Fruit fly (Drosophila melanogaster) whole organism, embryonic: ENCODE measurements around the gene CG46460.

Source experiments
- CG1024 ChIP-seq: fragments of 200-800 bp; sonication (Bioruptor generic); IDR thresholded peaks from 2 replicates; pipeline ENCODE4 v1.3.6; 2022; ENCODE audit warnings: missing biosample characterization, missing genetic modification characterization
- CG10321 ChIP-seq: fragments of 200-800 bp; sonication (Bioruptor generic); IDR thresholded peaks from 2 replicates; pipeline ENCODE4 v1.3.6; 2022; ENCODE audit warnings: missing biosample characterization, missing genetic modification characterization
- CG11696 ChIP-seq: fragments of 200-800 bp; sonication (Bioruptor generic); IDR thresholded peaks from 2 replicates; pipeline ENCODE4 v1.3.6; 2022; ENCODE audit warnings: missing biosample characterization, missing genetic modification characterization
- CG1233 ChIP-seq: fragments of 200-800 bp; sonication (Bioruptor generic); optimal IDR thresholded peaks from 4 replicates; lab custom pipeline; 2018; ENCODE audit warnings: missing biosample characterization, mild to moderate bottlenecking, missing genetic modification characterization
- CG12744 ChIP-seq: fragments of 200-800 bp; sonication (Bioruptor generic); optimal IDR thresholded peaks from 2 replicates; lab custom pipeline; 2016; ENCODE audit warnings: missing biosample characterization, missing genetic modification characterization
- CG13775 ChIP-seq: fragments of 200-800 bp; sonication (Bioruptor generic); optimal IDR thresholded peaks from 3 replicates; lab custom pipeline; 2017; ENCODE audit warnings: missing biosample characterization, mild to moderate bottlenecking, missing genetic modification characterization
- CG15011 ChIP-seq: fragments of 200-800 bp; sonication (Bioruptor generic); optimal IDR thresholded peaks from 3 replicates; lab custom pipeline; 2018; ENCODE audit warnings: missing biosample characterization, mild to moderate bottlenecking, missing genetic modification characterization
- CG15073 ChIP-seq: fragments of 200-800 bp; sonication (Bioruptor generic); optimal IDR thresholded peaks from 2 replicates; lab custom pipeline; 2016; ENCODE audit warnings: missing biosample characterization, missing genetic modification characterization
- CG1602 ChIP-seq: fragments of 200-800 bp; sonication (Bioruptor generic); optimal IDR thresholded peaks from 3 replicates; lab custom pipeline; 2016; ENCODE audit warnings: missing biosample characterization, missing genetic modification characterization
- CG16813 ChIP-seq: fragments of 200-800 bp; sonication (Bioruptor generic); IDR thresholded peaks from 3 replicates; pipeline ENCODE4 v1.3.6; 2022; ENCODE audit warnings: missing biosample characterization, missing genetic modification characterization; ENCODE audit not compliant: partially characterized antibody
- CG17359 ChIP-seq: fragments of 200-800 bp; sonication (Bioruptor generic); optimal IDR thresholded peaks from 3 replicates; lab custom pipeline; 2018; ENCODE audit warnings: missing biosample characterization, mild to moderate bottlenecking, missing genetic modification characterization, moderate library complexity
- CG17802 ChIP-seq: fragments of 200-800 bp; sonication (Bioruptor generic); optimal IDR thresholded peaks from 2 replicates; lab custom pipeline; 2018; ENCODE audit warnings: missing biosample characterization, mild to moderate bottlenecking, missing genetic modification characterization, moderate library complexity
- CG18599 ChIP-seq: fragments of 200-800 bp; sonication (Bioruptor generic); optimal IDR thresholded peaks from 3 replicates; lab custom pipeline; 2017; ENCODE audit warnings: missing biosample characterization, missing genetic modification characterization, mild to moderate bottlenecking, moderate library complexity, missing genetic modification reagents
- CG18764 ChIP-seq: fragments of 200-800 bp; sonication (Bioruptor generic); optimal IDR thresholded peaks from 3 replicates; lab custom pipeline; 2016; ENCODE audit warnings: missing biosample characterization, missing genetic modification characterization
- CG3407 ChIP-seq: fragments of 200-800 bp; sonication (Bioruptor generic); optimal IDR thresholded peaks from 2 replicates; lab custom pipeline; 2018; ENCODE audit warnings: missing biosample characterization, mild to moderate bottlenecking, missing genetic modification characterization
- CG34422 ChIP-seq: fragments of 200-800 bp; sonication (Bioruptor generic); IDR thresholded peaks from 3 replicates; pipeline ENCODE4 v1.3.6; 2022; ENCODE audit warnings: missing biosample characterization, missing genetic modification characterization
- CG4282 ChIP-seq: fragments of 200-800 bp; sonication (Bioruptor generic); optimal IDR thresholded peaks from 2 replicates; lab custom pipeline; 2016; ENCODE audit warnings: missing biosample characterization, missing genetic modification characterization
- CG4707 ChIP-seq: fragments of 200-800 bp; sonication (Bioruptor generic); optimal IDR thresholded peaks from 2 replicates; lab custom pipeline; 2018; ENCODE audit warnings: missing biosample characterization, mild to moderate bottlenecking, missing genetic modification characterization, moderate library complexity
- CG6254 ChIP-seq: fragments of 200-800 bp; sonication (Bioruptor generic); optimal IDR thresholded peaks from 3 replicates; lab custom pipeline; 2017; ENCODE audit warnings: mild to moderate bottlenecking, missing biosample characterization, missing genetic modification reagents, missing genetic modification characterization
- CG6791 ChIP-seq: fragments of 200-800 bp; sonication (Bioruptor generic); IDR thresholded peaks from 3 replicates; pipeline ENCODE4 v1.3.6; 2022; ENCODE audit warnings: missing biosample characterization, missing genetic modification characterization; ENCODE audit not compliant: partially characterized antibody
- CG7745 ChIP-seq: fragments of 200-800 bp; sonication (Bioruptor generic); optimal IDR thresholded peaks from 2 replicates; lab custom pipeline; 2018; ENCODE audit warnings: missing biosample characterization, mild to moderate bottlenecking, missing genetic modification characterization, moderate library complexity
- Camta ChIP-seq: fragments of 200-800 bp; sonication (Bioruptor generic); optimal IDR thresholded peaks from 2 replicates; lab custom pipeline; 2016; ENCODE audit warnings: missing biosample characterization, missing genetic modification characterization
- Dfd ChIP-seq, 2 experiments: fragments of >200 bp; optimal IDR thresholded peaks; 2 replicates each; lab custom pipeline; 2017; ENCODE audit warnings: missing biosample characterization in 2 of 2, missing genetic modification characterization in 2 of 2
- Doc3 ChIP-seq: fragments of 200-800 bp; sonication (Bioruptor generic); IDR thresholded peaks from 3 replicates; pipeline ENCODE4 v1.3.6; 2022; ENCODE audit warnings: missing biosample characterization, missing genetic modification characterization; ENCODE audit not compliant: partially characterized antibody
- Drgx ChIP-seq: fragments of 200-800 bp; sonication (Bioruptor generic); IDR thresholded peaks from 2 replicates; pipeline ENCODE4 v1.3.6; 2022; ENCODE audit warnings: missing biosample characterization, missing genetic modification characterization
- MESR4 ChIP-seq: fragments of 200-800 bp; sonication (Bioruptor generic); optimal IDR thresholded peaks from 2 replicates; lab custom pipeline; 2018; ENCODE audit warnings: missing biosample characterization, mild to moderate bottlenecking, missing genetic modification characterization, moderate library complexity
- NK7.1 ChIP-seq: fragments of 200-800 bp; sonication (Bioruptor generic); optimal IDR thresholded peaks from 3 replicates; lab custom pipeline; 2016; ENCODE audit warnings: missing biosample characterization, missing genetic modification characterization
- Scr ChIP-seq: fragments of 200-800 bp; sonication (Bioruptor generic); IDR thresholded peaks from 2 replicates; pipeline ENCODE4 v1.3.6; 2022; ENCODE audit warnings: missing biosample characterization, missing genetic modification characterization; ENCODE audit not compliant: partially characterized antibody
- Six4 ChIP-seq: fragments of 200-800 bp; sonication (Bioruptor generic); optimal IDR thresholded peaks from 2 replicates; lab custom pipeline; 2016; ENCODE audit warnings: missing biosample characterization, missing genetic modification characterization
- ase ChIP-seq: fragments of 200-800 bp; sonication (Bioruptor generic); IDR thresholded peaks from 3 replicates; pipeline ENCODE4 v1.3.6; 2022; ENCODE audit warnings: missing biosample characterization, missing genetic modification characterization
- az2 ChIP-seq: fragments of 200-800 bp; sonication (Bioruptor generic); optimal IDR thresholded peaks from 3 replicates; lab custom pipeline; 2016; ENCODE audit warnings: missing biosample characterization, missing genetic modification characterization
- cad ChIP-seq: fragments of >200 bp; optimal IDR thresholded peaks from 2 replicates; lab custom pipeline; 2017; ENCODE audit warnings: missing biosample characterization, missing genetic modification characterization
- cas ChIP-seq: fragments of 200-800 bp; sonication (Bioruptor generic); IDR thresholded peaks from 2 replicates; pipeline ENCODE4 v1.3.6; 2022; ENCODE audit warnings: missing biosample characterization, missing genetic modification characterization
- fd102C ChIP-seq: fragments of 200-800 bp; sonication (Bioruptor generic); optimal IDR thresholded peaks from 2 replicates; lab custom pipeline; 2018; ENCODE audit warnings: missing biosample characterization, mild to moderate bottlenecking, missing genetic modification characterization, moderate library complexity
- jigr1 ChIP-seq: fragments of 200-800 bp; sonication (Bioruptor generic); IDR thresholded peaks from 3 replicates; pipeline ENCODE4 v1.3.6; 2022; ENCODE audit warnings: missing biosample characterization, missing genetic modification characterization
- jing ChIP-seq: fragments of 200-800 bp; sonication (Bioruptor generic); optimal IDR thresholded peaks from 2 replicates; lab custom pipeline; 2018; ENCODE audit warnings: missing biosample characterization, mild to moderate bottlenecking, missing genetic modification characterization
- ken ChIP-seq: fragments of 200-800 bp; sonication (Bioruptor generic); IDR thresholded peaks from 3 replicates; pipeline ENCODE4 v1.3.6; 2022; ENCODE audit warnings: missing biosample characterization, missing genetic modification characterization
- nmo ChIP-seq: fragments of 200-800 bp; sonication (Bioruptor generic); optimal IDR thresholded peaks from 2 replicates; lab custom pipeline; 2018; ENCODE audit warnings: missing biosample characterization, mild to moderate bottlenecking, missing genetic modification characterization, moderate library complexity
- odd ChIP-seq: fragments of 200-800 bp; sonication (Bioruptor generic); optimal IDR thresholded peaks from 2 replicates; lab custom pipeline; 2017; ENCODE audit warnings: missing biosample characterization, mild to moderate bottlenecking, missing genetic modification characterization
- phol ChIP-seq: fragments of 200-800 bp; sonication (Bioruptor generic); optimal IDR thresholded peaks from 3 replicates; lab custom pipeline; 2018; ENCODE audit warnings: missing biosample characterization, mild to moderate bottlenecking, missing genetic modification characterization, moderate library complexity
- prd ChIP-seq, 3 experiments: fragments of >200 bp in 2 of 3; fragments of 200-800 bp in 1 of 3; sonication (Bioruptor generic) in 1 of 3; optimal IDR thresholded peaks in 2 of 3; IDR thresholded peaks in 1 of 3; 2 replicates in 2 of 3; 3 replicates in 1 of 3; pipeline versions ENCODE4 v1.3.6 to Lab custom; 2017 to 2022; ENCODE audit warnings: missing biosample characterization in 1 of 3, missing genetic modification characterization in 1 of 3
- psq ChIP-seq: fragments of 200-800 bp; sonication (Bioruptor generic); optimal IDR thresholded peaks from 2 replicates; lab custom pipeline; 2017; ENCODE audit warnings: missing biosample characterization, missing genetic modification characterization
- pzg ChIP-seq: fragments of 200-800 bp; sonication (Bioruptor generic); optimal IDR thresholded peaks from 3 replicates; lab custom pipeline; 2018; ENCODE audit warnings: missing biosample characterization, mild to moderate bottlenecking, missing genetic modification characterization, moderate library complexity
- repo ChIP-seq: fragments of 200-800 bp; sonication (Bioruptor generic); optimal IDR thresholded peaks from 2 replicates; lab custom pipeline; 2016; ENCODE audit warnings: missing biosample characterization, missing genetic modification characterization
- toy ChIP-seq: fragments of 200-800 bp; sonication (Bioruptor generic); IDR thresholded peaks from 2 replicates; pipeline ENCODE4 v1.3.6; 2022; ENCODE audit warnings: missing biosample characterization, missing genetic modification characterization
- twi ChIP-seq: fragments of 200-800 bp; optimal IDR thresholded peaks from 2 replicates; lab custom pipeline; 2019; ENCODE audit warnings: missing biosample characterization, mild to moderate bottlenecking, missing genetic modification characterization, moderate library complexity
- usp ChIP-seq: fragments of >200 bp; optimal IDR thresholded peaks from 2 replicates; lab custom pipeline; 2017; ENCODE audit warnings: missing biosample characterization, missing genetic modification characterization

Gene CG46460

dm6 chr3L:4239442-4240322 is 12.6 kb upstream of the CG46460 start, which contains the start of gene Sqor (continued):
- peak; percentile 53 for TF ChIP-seq CG17802 (tag; lab: Kevin White, UChicago)
- peak; percentile 92 for TF ChIP-seq Drgx (GFP tag; lab: Robert Waterston, UW)
- peak; percentile 65 for TF ChIP-seq CG12744 (GFP tag; lab: Kevin White, UChicago)
- TF ChIP-seq cas (GFP tag; lab: Robert Waterston, UW): peak; percentile 74
- no peak for TF ChIP-seq CG16813 (GFP tag; lab: Robert Waterston, UW)
- peak; percentile 54 for TF ChIP-seq CG18764
- TF ChIP-seq az2 (GFP tag; lab: Kevin White, UChicago): peak; percentile 72
- peak; percentile 57; the same call in 1 of the 2 replicates for TF ChIP-seq CG10321 (GFP tag; lab: Robert Waterston, UW)
- peak; percentile 34 for TF ChIP-seq CG4707 (GFP tag; lab: Kevin White, UChicago)
- TF ChIP-seq twi: peak; percentile 33
- peak; percentile 74 for TF ChIP-seq phol (tag; lab: Kevin White, UChicago)
- TF ChIP-seq jigr1 (GFP tag; lab: Robert Waterston, UW): peak; percentile 71; the same call in 2 of the 3 replicates
- no peak for TF ChIP-seq fd102C (GFP tag; lab: Kevin White, UChicago)
- TF ChIP-seq CG17359 (tag; lab: Kevin White, UChicago): peak; percentile 86
- TF ChIP-seq pzg (GFP tag; lab: Kevin White, UChicago): peak; percentile 25
- peak; percentile 80 for TF ChIP-seq CG4282 (GFP tag; lab: Kevin White, UChicago)
- no peak for TF ChIP-seq prd (optimal IDR thresholded peaks at IDR 0.05; lab: Kevin White, UChicago)
- TF ChIP-seq prd (GFP tag; IDR thresholded peaks at IDR 0.05; lab: Robert Waterston, UW): peak; percentile 73
- peak; percentile 73 for TF ChIP-seq Camta (GFP tag; lab: Kevin White, UChicago)
- peak; percentile 32 for TF ChIP-seq Six4
- TF ChIP-seq Doc3 (GFP tag; lab: Robert Waterston, UW): no peak
- TF ChIP-seq cad (GFP tag; lab: Kevin White, UChicago): no peak
- TF ChIP-seq CG1024 (GFP tag; lab: Robert Waterston, UW): peak; percentile 59
- TF ChIP-seq Dfd (GFP tag; optimal IDR thresholded peaks at IDR 0.05; lab: Kevin White, UChicago): no peak
- TF ChIP-seq CG7745 (tag; lab: Kevin White, UChicago): no peak
- TF ChIP-seq NK7.1: peak; percentile 89
- peak; percentile 75 for TF ChIP-seq jing (GFP tag; lab: Kevin White, UChicago)
- TF ChIP-seq CG15011 (GFP tag; lab: Kevin White, UChicago): peak; percentile 85
- TF ChIP-seq psq: peak; percentile 38
- no peak for TF ChIP-seq odd (GFP tag; lab: Kevin White, UChicago)
- TF ChIP-seq CG15073: peak; percentile 49
- TF ChIP-seq CG34422 (GFP tag; lab: Robert Waterston, UW): peak; percentile 76; the same call in 2 of the 3 replicates
- no peak for TF ChIP-seq CG6254 (GFP tag; lab: Kevin White, UChicago)
- peak; percentile 66 for TF ChIP-seq CG1602
- peak; percentile 57 for TF ChIP-seq ken (GFP tag; lab: Robert Waterston, UW)
- TF ChIP-seq Scr (GFP tag; lab: Robert Waterston, UW): peak; percentile 39; the same call in 1 of the 2 replicates
- peak; percentile 76; the same call in 2 of the 3 replicates for TF ChIP-seq ase
- peak; percentile 58; the same call in 1 of the 2 replicates for TF ChIP-seq CG11696 (GFP tag; lab: Robert Waterston, UW)
- peak; percentile 53 for TF ChIP-seq CG3407 (GFP tag; lab: Kevin White, UChicago)
- TF ChIP-seq CG13775: peak; percentile 81
- TF ChIP-seq MESR4: no peak
- TF ChIP-seq nmo (GFP tag; lab: Kevin White, UChicago): peak; percentile 86
- 0 out of 3 replicates have a peak, but pooled peaks have one; percentile 43 for TF ChIP-seq CG6791
- TF ChIP-seq repo: peak; percentile 60
- TF ChIP-seq toy (GFP tag; lab: Robert Waterston, UW): peak; percentile 60; the same call in 1 of the 2 replicates
- peak; percentile 83 for TF ChIP-seq CG1233 (GFP tag; lab: Kevin White, UChicago)
- TF ChIP-seq usp: no peak
- TF ChIP-seq CG18599: peak; percentile 88
